Worm (Caenorhabditis elegans) whole organism, young adult: ENCODE measurements around the gene npp-20.

Experiments used
- B0019.2 ChIP-seq: fragments of 200-800 bp; sonication (Bioruptor generic); conservative IDR thresholded peaks from 2 replicates; pipeline ENCODE4 v1.3.6; 2022; ENCODE audit warnings: missing genetic modification reagents, missing genetic modification characterization, missing compliant biosample characterization
- B0035.1 ChIP-seq: sonication (generic microtip); optimal IDR thresholded peaks from 2 replicates; lab custom pipeline; 2016; ENCODE audit warnings: missing genetic modification characterization, mild to moderate bottlenecking, missing compliant biosample characterization, missing genotype, missing genetic modification reagents
- B0261.1 ChIP-seq: sonication (generic microtip); optimal IDR thresholded peaks from 2 replicates; lab custom pipeline; 2016; ENCODE audit warnings: mild to moderate bottlenecking, missing genetic modification characterization, moderate library complexity, missing compliant biosample characterization
- B0336.3 ChIP-seq: fragments of 200-800 bp; sonication (Bioruptor generic); IDR thresholded peaks from 2 replicates; pipeline ENCODE4 v1.3.6; 2022; ENCODE audit warnings: missing genetic modification characterization, missing compliant biosample characterization
- C06A6.2 ChIP-seq: fragments of 200-800 bp; sonication (Bioruptor generic); conservative IDR thresholded peaks from 2 replicates; pipeline ENCODE4 v1.3.6; 2022; ENCODE audit warnings: missing genetic modification characterization, missing compliant biosample characterization
- D2030.7 ChIP-seq: fragments of 200-800 bp; sonication (Bioruptor generic); IDR thresholded peaks from 2 replicates; pipeline ENCODE4 v1.3.6; 2022; ENCODE audit warnings: missing genetic modification reagents, missing genetic modification characterization, missing compliant biosample characterization
- F10E7.11 ChIP-seq: sonication (generic microtip); optimal IDR thresholded peaks from 2 replicates; lab custom pipeline; 2017; ENCODE audit warnings: mild to moderate bottlenecking, missing genetic modification characterization, moderate library complexity, missing compliant biosample characterization
- F33H1.4 ChIP-seq: fragments of 200-800 bp; sonication (Bioruptor generic); IDR thresholded peaks from 2 replicates; pipeline ENCODE4 v1.3.6; 2022; ENCODE audit warnings: missing genetic modification reagents, missing genetic modification characterization, missing compliant biosample characterization
- F37B4.10 ChIP-seq: fragments of 200-800 bp; sonication (Bioruptor generic); IDR thresholded peaks from 2 replicates; pipeline ENCODE4 v1.3.6; 2022; ENCODE audit warnings: missing genetic modification characterization, missing compliant biosample characterization
- F39B2.1 ChIP-seq: fragments of 200-800 bp; sonication (Bioruptor generic); IDR thresholded peaks from 2 replicates; pipeline ENCODE4 v1.3.6; 2022; ENCODE audit warnings: missing genetic modification reagents, missing genetic modification characterization, missing compliant biosample characterization
- F49E8.2 ChIP-seq: sonication (generic microtip); optimal IDR thresholded peaks from 3 replicates; lab custom pipeline; 2017; ENCODE audit warnings: missing genetic modification characterization, mild to moderate bottlenecking, missing compliant biosample characterization, antibody characterized with exemption, moderate library complexity; ENCODE audit not compliant: insufficient read depth
- F57C9.4 ChIP-seq: sonication (generic microtip); optimal IDR thresholded peaks from 2 replicates; lab custom pipeline; 2017; ENCODE audit warnings: mild to moderate bottlenecking, missing genetic modification characterization, missing compliant biosample characterization
- T07F8.4 ChIP-seq: sonication (generic microtip); optimal IDR thresholded peaks from 2 replicates; lab custom pipeline; 2016; ENCODE audit warnings: mild to moderate bottlenecking, missing genetic modification characterization, moderate library complexity, missing compliant biosample characterization
- Y67H2A.10 ChIP-seq: fragments of 200-800 bp; sonication (Bioruptor generic); conservative IDR thresholded peaks from 2 replicates; pipeline ENCODE4 v1.3.6; 2022; ENCODE audit warnings: missing genetic modification reagents, missing genetic modification characterization, missing compliant biosample characterization
- Y79H2A.3 ChIP-seq: fragments of 200-800 bp; sonication (Bioruptor generic); conservative IDR thresholded peaks from 2 replicates; pipeline ENCODE4 v1.3.6; 2022; ENCODE audit warnings: missing genetic modification reagents, missing genetic modification characterization, missing compliant biosample characterization
- akir-1 ChIP-seq: fragments of 200-800 bp; sonication (Bioruptor generic); optimal IDR thresholded peaks from 2 replicates; lab custom pipeline; 2018; ENCODE audit warnings: mild to moderate bottlenecking, missing genetic modification characterization, moderate library complexity, missing compliant biosample characterization
- ama-1 ChIP-seq, 3 experiments: fragments of 150-350 bp in 1 of 3; sonication (generic microtip) in 2 of 3; optimal IDR thresholded peaks; 2 replicates each; lab custom pipeline; 2014 to 2018; ENCODE audit warnings: missing biosample characterization in 2 of 3, missing genetic modification characterization in 2 of 3, missing genetic modification reagents in 2 of 3
- attf-3 ChIP-seq: fragments of 200-800 bp; sonication (Bioruptor generic); conservative IDR thresholded peaks from 2 replicates; pipeline ENCODE4 v1.3.6; 2022; ENCODE audit warnings: missing genetic modification reagents, missing genetic modification characterization, missing compliant biosample characterization
- ceh-100 ChIP-seq: fragments of 200-800 bp; sonication (Bioruptor generic); IDR thresholded peaks from 2 replicates; pipeline ENCODE4 v1.3.6; 2022; ENCODE audit warnings: missing genetic modification reagents, missing genetic modification characterization, missing compliant biosample characterization
- ceh-40 ChIP-seq: fragments of 200-800 bp; sonication (Bioruptor generic); IDR thresholded peaks from 2 replicates; pipeline ENCODE4 v1.3.6; 2022; ENCODE audit warnings: missing genetic modification characterization, missing compliant biosample characterization
- ceh-58 ChIP-seq: fragments of 200-800 bp; sonication (Bioruptor generic); IDR thresholded peaks from 2 replicates; pipeline ENCODE4 v1.3.6; 2022; ENCODE audit warnings: missing genetic modification characterization, missing compliant biosample characterization
- ceh-79 ChIP-seq: sonication (generic microtip); optimal IDR thresholded peaks from 2 replicates; lab custom pipeline; 2017; ENCODE audit warnings: mild to moderate bottlenecking, missing genetic modification characterization, missing compliant biosample characterization
- dox-1 ChIP-seq: fragments of 200-800 bp; sonication (Bioruptor generic); IDR thresholded peaks from 2 replicates; pipeline ENCODE4 v1.3.6; 2022; ENCODE audit warnings: missing genetic modification reagents, missing genetic modification characterization, missing compliant biosample characterization
- hlh-26 ChIP-seq: fragments of 200-800 bp; sonication (Bioruptor generic); conservative IDR thresholded peaks from 2 replicates; pipeline ENCODE4 v1.3.6; 2022; ENCODE audit warnings: missing genetic modification reagents, missing genetic modification characterization, missing compliant biosample characterization
- let-607 ChIP-seq, 2 experiments: fragments of 200-800 bp in 1 of 2; sonication (Bioruptor generic) in 1 of 2; sonication (generic microtip) in 1 of 2; optimal IDR thresholded peaks; 2 replicates each; lab custom pipeline; 2016 to 2018; ENCODE audit warnings: mild to moderate bottlenecking in 2 of 2, missing compliant biosample characterization in 2 of 2, missing genetic modification characterization in 2 of 2, moderate library complexity in 2 of 2, missing genotype in 1 of 2
- lin-35 ChIP-seq, 3 experiments: fragments of 150-350 bp in 2 of 3; sonication (generic microtip) in 1 of 3; optimal IDR thresholded peaks; 2 replicates each; lab custom pipeline; 2014 to 2018; ENCODE audit warnings: missing biosample characterization in 3 of 3, missing genetic modification characterization in 3 of 3, missing genetic modification reagents in 3 of 3
- lir-1 ChIP-seq: fragments of 200-800 bp; sonication (Bioruptor generic); conservative IDR thresholded peaks from 2 replicates; pipeline ENCODE4 v1.3.6; 2022; ENCODE audit warnings: missing genetic modification reagents, missing genetic modification characterization, missing compliant biosample characterization
- lsl-1 ChIP-seq: fragments of 200-800 bp; sonication (Bioruptor generic); optimal IDR thresholded peaks from 2 replicates; lab custom pipeline; 2018; ENCODE audit warnings: mild to moderate bottlenecking, missing genetic modification characterization, moderate library complexity, missing compliant biosample characterization
- madf-3 ChIP-seq: fragments of 200-800 bp; sonication (Bioruptor generic); IDR thresholded peaks from 2 replicates; pipeline ENCODE4 v1.3.6; 2022; ENCODE audit warnings: missing genetic modification reagents, missing genetic modification characterization, missing compliant biosample characterization
- madf-8 ChIP-seq: fragments of 200-800 bp; sonication (Bioruptor generic); conservative IDR thresholded peaks from 2 replicates; pipeline ENCODE4 v1.3.6; 2022; ENCODE audit warnings: missing genetic modification reagents, missing genetic modification characterization, missing compliant biosample characterization
- mxl-1 ChIP-seq: sonication (generic microtip); optimal IDR thresholded peaks from 2 replicates; lab custom pipeline; 2016; ENCODE audit warnings: missing genetic modification characterization, missing compliant biosample characterization
- nfyb-1 ChIP-seq: fragments of 200-800 bp; sonication (Bioruptor generic); IDR thresholded peaks from 2 replicates; pipeline ENCODE4 v1.3.6; 2022; ENCODE audit warnings: missing genetic modification reagents, missing genetic modification characterization, missing compliant biosample characterization
- nhr-120 ChIP-seq: fragments of 200-800 bp; sonication (Bioruptor generic); IDR thresholded peaks from 2 replicates; pipeline ENCODE4 v1.3.6; 2022; ENCODE audit warnings: missing genetic modification characterization, missing compliant biosample characterization
- nhr-80 ChIP-seq: sonication (generic microtip); optimal IDR thresholded peaks from 2 replicates; lab custom pipeline; 2016; ENCODE audit warnings: missing genetic modification characterization, missing compliant biosample characterization
- pbrm-1 ChIP-seq: fragments of 200-800 bp; sonication (Bioruptor generic); IDR thresholded peaks from 2 replicates; pipeline ENCODE4 v1.3.6; 2022; ENCODE audit warnings: missing genetic modification reagents, missing genetic modification characterization, missing compliant biosample characterization
- rcor-1 ChIP-seq: fragments of 200-800 bp; sonication (Bioruptor generic); IDR thresholded peaks from 2 replicates; pipeline ENCODE4 v1.3.6; 2022; ENCODE audit warnings: missing genetic modification reagents, missing genetic modification characterization, missing compliant biosample characterization
- repo-1 ChIP-seq: sonication (generic microtip); optimal IDR thresholded peaks from 2 replicates; lab custom pipeline; 2017; ENCODE audit warnings: mild to moderate bottlenecking, missing genetic modification characterization, missing compliant biosample characterization
- rpc-1 ChIP-seq, 2 experiments: fragments of 150-350 bp in 1 of 2; sonication (generic microtip) in 1 of 2; optimal IDR thresholded peaks; 2 replicates each; lab custom pipeline; 2014 to 2018; ENCODE audit warnings: missing biosample characterization in 1 of 2, missing genetic modification characterization in 1 of 2, missing genetic modification reagents in 1 of 2, missing genotype in 1 of 2
- sea-2 ChIP-seq: fragments of 200-800 bp; sonication (Bioruptor generic); IDR thresholded peaks from 2 replicates; pipeline ENCODE4 v1.3.6; 2022; ENCODE audit warnings: missing genetic modification characterization, missing compliant biosample characterization
- sptf-2 ChIP-seq: fragments of 200-800 bp; sonication (Bioruptor generic); optimal IDR thresholded peaks from 2 replicates; lab custom pipeline; 2018; ENCODE audit warnings: mild to moderate bottlenecking, missing genetic modification characterization, missing compliant biosample characterization
- tbx-9 ChIP-seq: sonication (generic microtip); optimal IDR thresholded peaks from 2 replicates; lab custom pipeline; 2016; ENCODE audit warnings: borderline replicate concordance, missing genetic modification characterization, inconsistent platforms, missing compliant biosample characterization
- unc-130 ChIP-seq: sonication (generic microtip); optimal IDR thresholded peaks from 2 replicates; lab custom pipeline; 2016; ENCODE audit warnings: missing genetic modification reagents, missing genetic modification characterization, missing compliant biosample characterization
- unc-62 ChIP-seq: fragments of 150-350 bp; optimal IDR thresholded peaks from 2 replicates; lab custom pipeline; 2014; ENCODE audit warnings: missing biosample characterization, missing genetic modification reagents, missing genetic modification characterization
- zfh-2 ChIP-seq: fragments of 200-800 bp; sonication (Bioruptor generic); conservative IDR thresholded peaks from 2 replicates; pipeline ENCODE4 v1.3.6; 2022; ENCODE audit warnings: missing genetic modification reagents, missing genetic modification characterization, missing compliant biosample characterization
- zim-3 ChIP-seq: sonication (generic microtip); optimal IDR thresholded peaks from 2 replicates; lab custom pipeline; 2017; ENCODE audit warnings: mild to moderate bottlenecking, missing genetic modification characterization, moderate library complexity, missing compliant biosample characterization
- ztf-22 ChIP-seq: fragments of 200-800 bp; sonication (Bioruptor generic); optimal IDR thresholded peaks from 2 replicates; lab custom pipeline; 2018; ENCODE audit warnings: mild to moderate bottlenecking, missing genetic modification characterization, moderate library complexity, missing compliant biosample characterization
- ztf-25 ChIP-seq: fragments of 200-800 bp; sonication (Bioruptor generic); IDR thresholded peaks from 2 replicates; pipeline ENCODE4 v1.3.6; 2022; ENCODE audit warnings: missing genetic modification reagents, missing genetic modification characterization, missing compliant biosample characterization
- ztf-26 ChIP-seq: sonication (generic microtip); optimal IDR thresholded peaks from 2 replicates; lab custom pipeline; 2017; ENCODE audit warnings: missing genetic modification characterization, missing compliant biosample characterization
- ztf-28 ChIP-seq: fragments of 200-800 bp; sonication (Bioruptor generic); IDR thresholded peaks from 2 replicates; pipeline ENCODE4 v1.3.6; 2022; ENCODE audit warnings: missing genetic modification reagents, missing genetic modification characterization, missing compliant biosample characterization

npp-20 gene

ce11 chrIV:1459419-1459818 lies 36.4 kb downstream of the npp-20 start (continued):
- TF ChIP-seq ztf-28 (GFP tag; lab: Robert Waterston, UW) (no peak), D2030.7 (GFP tag; lab: Robert Waterston, UW) (no peak), B0261.1 (tag; lab: Kevin White, UChicago) (no peak), lsl-1 (GFP tag; lab: Kevin White, UChicago) (no peak), hlh-26 (no peak), nhr-120 (GFP tag; lab: Robert Waterston, UW) (no peak), unc-130 (GFP tag; lab: Kevin White, UChicago) (no peak), Y67H2A.10 (no peak), lir-1 (GFP tag; lab: Robert Waterston, UW) (no peak; the same call in 1 of the 2 replicates), F37B4.10 (GFP tag; lab: Robert Waterston, UW) (no peak), ztf-25 (GFP tag; lab: Robert Waterston, UW) (no peak), lin-35 (GFP tag; optimal IDR thresholded peaks at IDR 0.05; lab: Kevin White, UChicago) (peak in 1 of 3 experiments; percentile 55), F57C9.4 (tag; lab: Kevin White, UChicago) (no peak), F49E8.2 (no peak), tbx-9 (tag; lab: Kevin White, UChicago) (no peak), ama-1 (optimal IDR thresholded peaks at IDR 0.05; lab: Kevin White, UChicago) (peak; percentile 9), ama-1 (GFP tag; optimal IDR thresholded peaks at IDR 0.05; lab: Kevin White, UChicago) (no peak), ceh-100 (GFP tag; lab: Robert Waterston, UW) (no peak), F33H1.4 (peak; percentile 40; the same call in 1 of the 2 replicates), B0019.2 (GFP tag; lab: Robert Waterston, UW) (no peak), repo-1 (tag; lab: Kevin White, UChicago) (peak; percentile 91), C06A6.2 (GFP tag; lab: Robert Waterston, UW) (no peak), dox-1 (GFP tag; lab: Robert Waterston, UW) (no peak), sptf-2 (GFP tag; lab: Kevin White, UChicago) (no peak), T07F8.4 (tag; lab: Kevin White, UChicago) (no peak), pbrm-1 (GFP tag; lab: Robert Waterston, UW) (no peak), ztf-22 (no peak), unc-62 (GFP tag; lab: Kevin White, UChicago) (no peak), F10E7.11 (tag; lab: Kevin White, UChicago) (no peak), B0035.1 (tag; lab: Kevin White, UChicago) (no peak), nfyb-1 (GFP tag; lab: Robert Waterston, UW) (no peak), akir-1 (GFP tag; lab: Kevin White, UChicago) (no peak), sea-2 (GFP tag; lab: Robert Waterston, UW) (no peak), rcor-1 (GFP tag; lab: Robert Waterston, UW) (no peak), nhr-80 (tag; lab: Kevin White, UChicago) (no peak), madf-8 (GFP tag; lab: Robert Waterston, UW) (no peak), B0336.3 (GFP tag; lab: Robert Waterston, UW) (peak; percentile 45; the same call in 1 of the 2 replicates), mxl-1 (tag; lab: Kevin White, UChicago) (no peak), ceh-79 (no peak), F39B2.1 (no peak)

DNA sequence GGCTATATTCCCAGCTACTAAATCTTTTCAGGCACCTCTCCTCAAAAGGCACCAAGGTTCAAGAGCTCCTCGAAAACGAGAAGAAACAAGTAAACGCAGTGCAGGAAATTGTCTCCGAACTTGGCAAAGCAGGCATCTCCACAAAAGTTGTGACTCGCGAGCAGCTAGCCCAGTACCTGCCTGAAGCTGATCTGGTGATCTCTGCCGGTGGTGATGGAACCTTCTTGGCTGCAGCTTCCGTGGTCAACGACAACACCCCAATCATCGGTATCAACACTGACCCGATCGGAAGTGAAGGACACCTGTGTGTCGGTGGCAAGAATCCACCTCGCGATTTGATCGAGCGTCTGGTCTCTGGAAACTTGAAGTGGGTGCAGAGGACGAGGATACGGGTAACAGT lies 37.6 kb downstream of the npp-20 start:
- TF ChIP-seq ceh-40 (no peak), attf-3 (GFP tag; lab: Robert Waterston, UW) (no peak), F37B4.10 (GFP tag; lab: Robert Waterston, UW) (0 out of 2 replicates have a peak, but pooled peaks have one; percentile 41), madf-3 (no peak), let-607 (tag; optimal IDR thresholded peaks at IDR 0.05; lab: Kevin White, UChicago) (no peak), ama-1 (optimal IDR thresholded peaks at IDR 0.05; lab: Kevin White, UChicago) (no peak), ama-1 (GFP tag; optimal IDR thresholded peaks at IDR 0.05; lab: Kevin White, UChicago) (no peak), zim-3 (tag; lab: Kevin White, UChicago) (no peak), Y79H2A.3 (GFP tag; lab: Robert Waterston, UW) (no peak), ztf-26 (no peak), rpc-1 (optimal IDR thresholded peaks at IDR 0.05; lab: Kevin White, UChicago) (no peak), rpc-1 (tag; optimal IDR thresholded peaks at IDR 0.05; lab: Kevin White, UChicago) (no peak), ceh-58 (GFP tag; lab: Robert Waterston, UW) (0 out of 2 replicates have a peak, but pooled peaks have one; percentile 30), zfh-2 (GFP tag; lab: Robert Waterston, UW) (0 out of 2 replicates have a peak, but pooled peaks have one; percentile 14), dox-1 (GFP tag; lab: Robert Waterston, UW) (no peak), hlh-26 (no peak)
